Fruit fly (Drosophila melanogaster) whole organism, embryonic: ENCODE measurements around the gene Trl.

ENCODE experiments used
- Atf-2 ChIP-seq: fragments of 200-800 bp; sonication (Bioruptor generic); optimal IDR thresholded peaks from 2 replicates; lab custom pipeline; 2016; ENCODE audit warnings: missing biosample characterization, missing genetic modification characterization
- Awh ChIP-seq: fragments of 200-800 bp; sonication (Bioruptor generic); IDR thresholded peaks from 2 replicates; pipeline ENCODE4, ENCODE4 v1.3.6; 2022; ENCODE audit warnings: missing biosample characterization, missing genetic modification characterization
- CG10147 ChIP-seq: fragments of 200-800 bp; sonication (Bioruptor generic); optimal IDR thresholded peaks from 2 replicates; lab custom pipeline; 2019; ENCODE audit warnings: missing biosample characterization, mild to moderate bottlenecking, missing genetic modification characterization, moderate library complexity
- CG10209 ChIP-seq: fragments of 200-800 bp; sonication (Bioruptor generic); optimal IDR thresholded peaks from 3 replicates; lab custom pipeline; 2017; ENCODE audit warnings: missing biosample characterization, mild to moderate bottlenecking, missing genetic modification characterization, missing genetic modification reagents
- CG10543 ChIP-seq: fragments of 200-800 bp; sonication (Bioruptor generic); optimal IDR thresholded peaks from 3 replicates; lab custom pipeline; 2017; ENCODE audit warnings: missing biosample characterization, mild to moderate bottlenecking, missing genetic modification characterization, moderate library complexity
- CG11085 ChIP-seq: fragments of 200-800 bp; sonication (Bioruptor generic); IDR thresholded peaks from 2 replicates; pipeline ENCODE4 v1.3.6; 2022; ENCODE audit warnings: missing biosample characterization, missing genetic modification characterization
- CG11456 ChIP-seq: fragments of 200-800 bp; sonication (Bioruptor generic); IDR thresholded peaks from 3 replicates; pipeline ENCODE4 v1.3.6; 2022; ENCODE audit warnings: missing biosample characterization, missing genetic modification characterization
- CG11696 ChIP-seq: fragments of 200-800 bp; sonication (Bioruptor generic); IDR thresholded peaks from 2 replicates; pipeline ENCODE4 v1.3.6; 2022; ENCODE audit warnings: missing biosample characterization, missing genetic modification characterization
- CG12071 ChIP-seq: fragments of 200-800 bp; sonication (Bioruptor generic); optimal IDR thresholded peaks from 3 replicates; lab custom pipeline; 2018; ENCODE audit warnings: missing biosample characterization, mild to moderate bottlenecking, missing genetic modification characterization
- CG13123 ChIP-seq: fragments of 200-800 bp; sonication (Bioruptor generic); optimal IDR thresholded peaks from 2 replicates; lab custom pipeline; 2016; ENCODE audit warnings: missing biosample characterization, missing genetic modification characterization
- CG13287 ChIP-seq: fragments of 200-800 bp; sonication (Bioruptor generic); IDR thresholded peaks from 2 replicates; pipeline ENCODE4 v1.3.6; 2022; ENCODE audit warnings: missing biosample characterization, missing genetic modification characterization; ENCODE audit not compliant: partially characterized antibody
- CG16815 ChIP-seq: fragments of 200-800 bp; sonication (Bioruptor generic); optimal IDR thresholded peaks from 3 replicates; lab custom pipeline; 2017; ENCODE audit warnings: missing biosample characterization, mild to moderate bottlenecking, missing genetic modification characterization
- CG17186 ChIP-seq: fragments of 200-800 bp; sonication (Bioruptor generic); optimal IDR thresholded peaks from 3 replicates; lab custom pipeline; 2017; ENCODE audit warnings: missing biosample characterization, missing genetic modification reagents, missing genetic modification characterization
- CG18262 ChIP-seq: fragments of 200-800 bp; optimal IDR thresholded peaks from 3 replicates; lab custom pipeline; 2019; ENCODE audit warnings: missing biosample characterization, mild to moderate bottlenecking, missing genetic modification characterization, moderate library complexity
- CG18619 ChIP-seq: fragments of 200-800 bp; sonication (Bioruptor generic); optimal IDR thresholded peaks from 3 replicates; lab custom pipeline; 2017; ENCODE audit warnings: missing biosample characterization, mild to moderate bottlenecking, missing genetic modification characterization
- CG31224 ChIP-seq: fragments of 200-800 bp; sonication (Bioruptor generic); IDR thresholded peaks from 2 replicates; pipeline ENCODE4 v1.3.6; 2022; ENCODE audit warnings: missing biosample characterization, missing genetic modification characterization
- CG31365 ChIP-seq: fragments of 200-800 bp; sonication (Bioruptor generic); optimal IDR thresholded peaks from 2 replicates; lab custom pipeline; 2018; ENCODE audit warnings: missing biosample characterization, mild to moderate bottlenecking, missing genetic modification characterization
- CG3281 ChIP-seq: fragments of 200-800 bp; sonication (Bioruptor generic); optimal IDR thresholded peaks from 3 replicates; lab custom pipeline; 2017; ENCODE audit warnings: missing biosample characterization, mild to moderate bottlenecking, missing genetic modification characterization
- CG5245 ChIP-seq: fragments of 200-800 bp; sonication (Bioruptor generic); optimal IDR thresholded peaks from 3 replicates; lab custom pipeline; 2016; ENCODE audit warnings: missing biosample characterization, missing genetic modification characterization
- CG7372 ChIP-seq: fragments of 200-800 bp; sonication (Bioruptor generic); IDR thresholded peaks from 2 replicates; pipeline ENCODE4 v1.3.6; 2022; ENCODE audit warnings: missing biosample characterization, missing genetic modification characterization
- CG7556 ChIP-seq: fragments of 200-800 bp; sonication (Bioruptor generic); optimal IDR thresholded peaks from 2 replicates; lab custom pipeline; 2017; ENCODE audit warnings: missing biosample characterization, mild to moderate bottlenecking, missing genetic modification characterization
- CTCF ChIP-seq: fragments of 200-800 bp; sonication (Bioruptor generic); optimal IDR thresholded peaks from 2 replicates; lab custom pipeline; 2017; ENCODE audit warnings: missing biosample characterization, mild to moderate bottlenecking, missing genetic modification characterization, moderate library complexity
- Dfd ChIP-seq, 2 experiments: fragments of >200 bp; optimal IDR thresholded peaks; 2 replicates each; lab custom pipeline; 2017; ENCODE audit warnings: missing biosample characterization in 2 of 2, missing genetic modification characterization in 2 of 2
- Doc2 ChIP-seq: fragments of 200-800 bp; sonication (Bioruptor generic); IDR thresholded peaks from 2 replicates; pipeline ENCODE4 v1.3.6; 2022; ENCODE audit warnings: missing biosample characterization, missing genetic modification characterization
- Gug ChIP-seq: fragments of 200-800 bp; sonication (Bioruptor generic); IDR thresholded peaks from 4 replicates; pipeline ENCODE4 v1.3.6; 2022; ENCODE audit warnings: missing biosample characterization, missing genetic modification characterization
- HLHmδ ChIP-seq: fragments of 200-800 bp; sonication (Bioruptor generic); optimal IDR thresholded peaks from 2 replicates; lab custom pipeline; 2018; ENCODE audit warnings: missing biosample characterization, mild to moderate bottlenecking, missing genetic modification characterization, moderate library complexity
- Hmx ChIP-seq: fragments of 200-800 bp; sonication (Bioruptor generic); optimal IDR thresholded peaks from 2 replicates; lab custom pipeline; 2016; ENCODE audit warnings: missing biosample characterization, missing genetic modification characterization
- Hr39 ChIP-seq: fragments of >200 bp; optimal IDR thresholded peaks from 2 replicates; lab custom pipeline; 2017
- Hsf ChIP-seq: fragments of 200-800 bp; sonication (Bioruptor generic); optimal IDR thresholded peaks from 3 replicates; lab custom pipeline; 2016; ENCODE audit warnings: missing biosample characterization, missing genetic modification characterization
- Lpt ChIP-seq: fragments of >200 bp; optimal IDR thresholded peaks from 2 replicates; lab custom pipeline; 2018; ENCODE audit warnings: missing biosample characterization, missing genetic modification characterization
- Rx ChIP-seq: fragments of 200-800 bp; sonication (Bioruptor generic); IDR thresholded peaks from 2 replicates; pipeline ENCODE4 v1.3.6; 2022; ENCODE audit warnings: missing biosample characterization, missing genetic modification characterization
- Side ChIP-seq: fragments of 200-800 bp; sonication (Bioruptor generic); optimal IDR thresholded peaks from 2 replicates; lab custom pipeline; 2016; ENCODE audit warnings: missing biosample characterization, missing genetic modification characterization
- Taf1 ChIP-seq: fragments of 200-800 bp; sonication (Bioruptor generic); IDR thresholded peaks from 2 replicates; pipeline ENCODE4 v1.3.6; 2022; ENCODE audit warnings: missing biosample characterization, missing genetic modification characterization
- bigmax ChIP-seq: fragments of 200-800 bp; sonication (Bioruptor generic); optimal IDR thresholded peaks from 2 replicates; lab custom pipeline; 2018; ENCODE audit warnings: missing biosample characterization, mild to moderate bottlenecking, missing genetic modification characterization
- cad ChIP-seq: fragments of >200 bp; optimal IDR thresholded peaks from 2 replicates; lab custom pipeline; 2017; ENCODE audit warnings: missing biosample characterization, missing genetic modification characterization
- chif ChIP-seq, 2 experiments: fragments of 200-800 bp; sonication (Bioruptor generic); optimal IDR thresholded peaks; 3 replicates each; lab custom pipeline; 2016; ENCODE audit warnings: missing biosample characterization in 2 of 2, missing genetic modification characterization in 2 of 2
- chm ChIP-seq: fragments of 200-800 bp; sonication (Bioruptor generic); IDR thresholded peaks from 2 replicates; pipeline ENCODE4 v1.3.6; 2022; ENCODE audit warnings: missing biosample characterization, missing genetic modification characterization
- crol ChIP-seq: fragments of 200-800 bp; sonication (Bioruptor generic); IDR thresholded peaks from 2 replicates; pipeline ENCODE4 v1.3.6; 2022; ENCODE audit warnings: missing biosample characterization, missing genetic modification characterization
- dmrt11E ChIP-seq: fragments of 200-800 bp; sonication (Bioruptor generic); optimal IDR thresholded peaks from 3 replicates; lab custom pipeline; 2018; ENCODE audit warnings: missing biosample characterization, mild to moderate bottlenecking, missing genetic modification characterization, moderate library complexity
- gt ChIP-seq: fragments of 200-800 bp; sonication (Bioruptor generic); IDR thresholded peaks from 2 replicates; pipeline ENCODE4 v1.3.6; 2022; ENCODE audit warnings: missing biosample characterization, missing genetic modification characterization
- hbn ChIP-seq: fragments of 200-800 bp; sonication (Bioruptor generic); IDR thresholded peaks from 2 replicates; pipeline ENCODE4 v1.3.6; 2022; ENCODE audit warnings: missing biosample characterization, missing genetic modification characterization; ENCODE audit not compliant: partially characterized antibody
- kni ChIP-seq: fragments of 200-800 bp; sonication (Bioruptor generic); optimal IDR thresholded peaks from 3 replicates; lab custom pipeline; 2017; ENCODE audit warnings: mild to moderate bottlenecking, missing biosample characterization, missing genetic modification reagents, missing genetic modification characterization
- nerfin-1 ChIP-seq: fragments of 200-800 bp; sonication (Bioruptor generic); optimal IDR thresholded peaks from 3 replicates; lab custom pipeline; 2019; ENCODE audit warnings: missing biosample characterization, mild to moderate bottlenecking, missing genetic modification characterization, moderate library complexity
- onecut ChIP-seq: fragments of 200-800 bp; sonication (Bioruptor generic); IDR thresholded peaks from 2 replicates; pipeline ENCODE4 v1.3.6; 2022; ENCODE audit warnings: missing biosample characterization, missing genetic modification characterization
- otp ChIP-seq: fragments of 200-800 bp; sonication (Bioruptor generic); IDR thresholded peaks from 3 replicates; pipeline ENCODE4, ENCODE4 v1.3.6; 2022; ENCODE audit warnings: missing biosample characterization, missing genetic modification characterization
- pnt ChIP-seq: fragments of 200-800 bp; sonication (Bioruptor generic); optimal IDR thresholded peaks from 3 replicates; lab custom pipeline; 2016; ENCODE audit warnings: missing biosample characterization, missing genetic modification characterization
- sens ChIP-seq: fragments of 200-800 bp; sonication (Bioruptor generic); peaks from one replicate; lab custom pipeline; 2016; ENCODE audit warnings: missing biosample characterization, missing genetic modification characterization
- shn ChIP-seq: fragments of 200-800 bp; sonication (Bioruptor generic); optimal IDR thresholded peaks from 3 replicates; lab custom pipeline; 2016; ENCODE audit warnings: missing biosample characterization, missing genetic modification characterization
- sisA ChIP-seq: fragments of 200-800 bp; sonication (Bioruptor generic); IDR thresholded peaks from 2 replicates; pipeline ENCODE4 v1.3.6; 2022; ENCODE audit warnings: missing biosample characterization, missing genetic modification characterization
- unc-4 ChIP-seq: fragments of 200-800 bp; sonication (Bioruptor generic); IDR thresholded peaks from 2 replicates; pipeline ENCODE4 v1.3.6; 2022; ENCODE audit warnings: missing biosample characterization, missing genetic modification characterization; ENCODE audit not compliant: partially characterized antibody
- vnd ChIP-seq: fragments of 200-800 bp; sonication (Bioruptor generic); IDR thresholded peaks from 3 replicates; pipeline ENCODE4 v1.3.6; 2022; ENCODE audit warnings: missing biosample characterization, missing genetic modification characterization; ENCODE audit not compliant: partially characterized antibody
- zfh1 ChIP-seq: fragments of 200-800 bp; sonication (Bioruptor generic); IDR thresholded peaks from 3 replicates; pipeline ENCODE4 v1.3.6; 2022; ENCODE audit warnings: missing biosample characterization, missing genetic modification characterization
- zfh2 ChIP-seq: fragments of 200-800 bp; sonication (Bioruptor generic); optimal IDR thresholded peaks from 2 replicates; lab custom pipeline; 2016; ENCODE audit warnings: missing biosample characterization, missing genetic modification characterization

Gene Trl

dm6 chr3L:14755046-14755643 is 5.7 kb downstream of the Trl start:
- TF ChIP-seq cad (GFP tag; lab: Kevin White, UChicago) (no peak), sisA (GFP tag; lab: Robert Waterston, UW) (no peak), CG17186 (GFP tag; lab: Kevin White, UChicago) (no peak), unc-4 (0 out of 2 replicates have a peak, but pooled peaks have one; percentile 49), CG10147 (GFP tag; lab: Kevin White, UChicago) (no peak), kni (peak; percentile 99), chif (GFP tag; optimal IDR thresholded peaks at IDR 0.05; lab: Kevin White, UChicago) (no peak), Lpt (GFP tag; lab: Kevin White, UChicago) (no peak), Side (GFP tag; lab: Kevin White, UChicago) (no peak), zfh2 (GFP tag; lab: Kevin White, UChicago) (no peak), pnt (no peak), nerfin-1 (peak; percentile 40), Hmx (no peak), onecut (GFP tag; lab: Robert Waterston, UW) (peak; percentile 99), CG7556 (GFP tag; lab: Kevin White, UChicago) (no peak), CG5245 (no peak), zfh1 (GFP tag; lab: Robert Waterston, UW) (no peak), CG13287 (peak; percentile 46), Gug (GFP tag; lab: Robert Waterston, UW) (no peak), CG7372 (GFP tag; lab: Robert Waterston, UW) (no peak), CG12071 (GFP tag; lab: Kevin White, UChicago) (no peak), chm (GFP tag; lab: Robert Waterston, UW) (no peak), CG31365 (tag; lab: Kevin White, UChicago) (no peak), Hsf (GFP tag; lab: Kevin White, UChicago) (no peak), CG10209 (no peak), shn (GFP tag; lab: Kevin White, UChicago) (no peak), CG10543 (GFP tag; lab: Kevin White, UChicago) (no peak), Atf-2 (no peak), hbn (GFP tag; lab: Robert Waterston, UW) (no peak; the same call in 1 of the 2 replicates), CG18619 (GFP tag; lab: Kevin White, UChicago) (no peak), Taf1 (GFP tag; lab: Robert Waterston, UW) (no peak), CG11085 (GFP tag; lab: Robert Waterston, UW) (no peak), CG16815 (GFP tag; lab: Kevin White, UChicago) (no peak), crol (GFP tag; lab: Robert Waterston, UW) (peak; percentile 90), HLHmδ (GFP tag; lab: Kevin White, UChicago) (peak; percentile 11), CG13123 (GFP tag; lab: Kevin White, UChicago) (no peak), Awh (no peak), CG11696 (no peak), otp (GFP tag; lab: Robert Waterston, UW) (no peak; the same call in 2 of the 3 replicates), Dfd (GFP tag; optimal IDR thresholded peaks at IDR 0.05; lab: Kevin White, UChicago) (no peak), Hr39 (lab: Kevin White, UChicago) (no peak), bigmax (GFP tag; lab: Kevin White, UChicago) (no peak), CG3281 (GFP tag; lab: Kevin White, UChicago) (no peak), CG11456 (no peak), Rx (GFP tag; lab: Robert Waterston, UW) (no peak), dmrt11E (tag; lab: Kevin White, UChicago) (no peak), vnd (no peak), Doc2 (no peak), gt (no peak), CTCF (GFP tag; lab: Kevin White, UChicago) (no peak), CG18262 (tag; lab: Kevin White, UChicago) (no peak), sens (peak; percentile 85), CG31224 (GFP tag; lab: Robert Waterston, UW) (no peak)
